Worm (Caenorhabditis elegans): Measurements from ENCODE around the gene T04C4.3.
"Not testable (repeated sequence)": the region's sequence is repeated elsewhere in the genome, so short reads cannot be mapped to it uniquely, and the experiment has no call there.

T04C4.3 gene

DNA sequence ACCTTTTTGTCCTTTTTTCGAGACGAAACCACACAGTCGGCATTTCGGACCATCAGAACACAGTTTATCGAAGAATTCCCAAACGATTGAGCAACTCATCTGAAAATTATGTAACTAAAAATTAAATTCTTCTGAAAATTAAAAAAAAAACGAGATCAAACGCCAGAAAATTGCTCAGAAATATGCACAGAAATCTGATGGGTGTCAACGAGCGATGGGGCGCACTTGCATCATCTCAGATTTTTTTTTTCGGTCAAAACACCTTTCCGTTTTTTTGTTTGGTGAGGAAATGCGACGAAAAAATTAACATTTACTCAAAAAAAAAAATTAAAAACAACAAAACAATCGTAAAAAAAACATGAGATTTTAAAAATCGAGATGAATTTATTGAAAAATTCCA lies at the start of gene T04C4.3:
T04C4.3 (minus strand) TSS at position 101 of the 400 bp plus-strand sequence.
- not testable (repeated sequence) for TF ChIP-seq unc-120 (tag; optimal IDR thresholded peaks at IDR 0.05; ENCODE audit: poor library complexity, severe bottlenecking); unc-62 (GFP tag; optimal IDR thresholded peaks at IDR 0.05); tbx-8 (GFP tag; optimal IDR thresholded peaks at IDR 0.05)

ce11 chrIV:2263564-2263963 lies 46.9 kb upstream of the T04C4.3 start, which contains the start of gene famp-1:
TSS of gene famp-1 (minus strand) at chrIV:2263664.
- no peak for TF ChIP-seq bed-3 (GFP tag; optimal IDR thresholded peaks at IDR 0.05)
- TF ChIP-seq ham-2 (GFP tag; optimal IDR thresholded peaks at IDR 0.05), result no peak
- no peak for TF ChIP-seq snpc-4 (tag; optimal IDR thresholded peaks at IDR 0.05)

DNA sequence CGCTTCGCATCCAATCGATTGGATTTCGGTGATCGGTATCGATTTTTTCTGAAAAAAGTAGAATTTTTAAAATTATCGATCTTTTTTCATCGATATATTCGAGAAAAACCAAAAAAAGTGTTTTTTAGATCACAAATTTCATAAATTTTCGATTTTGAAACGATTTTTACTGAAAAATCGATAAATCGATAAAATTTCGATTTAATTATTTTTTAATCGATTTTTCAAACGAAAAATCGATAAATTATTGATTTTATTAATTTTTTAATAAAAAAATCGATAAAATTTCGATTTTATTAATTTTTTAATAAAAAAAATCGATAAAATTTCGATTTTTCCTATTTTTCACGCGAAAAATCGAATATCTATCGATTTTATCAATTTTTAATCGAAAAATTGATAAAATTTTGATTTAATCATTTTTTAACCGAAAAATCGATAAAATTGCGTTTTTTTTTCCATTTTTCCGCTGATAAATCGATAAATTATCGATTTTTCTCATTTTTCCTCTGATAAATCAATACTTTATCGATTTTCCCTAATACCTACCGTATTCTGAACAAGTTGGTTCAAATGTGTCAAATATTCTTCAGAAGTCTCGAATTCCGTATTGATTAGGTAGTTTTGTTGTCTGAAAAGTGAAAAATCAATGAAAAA lies 36.9 kb upstream of the T04C4.3 start:
- no peak for TF ChIP-seq lin-13 (tag; optimal IDR thresholded peaks at IDR 0.05)

DNA sequence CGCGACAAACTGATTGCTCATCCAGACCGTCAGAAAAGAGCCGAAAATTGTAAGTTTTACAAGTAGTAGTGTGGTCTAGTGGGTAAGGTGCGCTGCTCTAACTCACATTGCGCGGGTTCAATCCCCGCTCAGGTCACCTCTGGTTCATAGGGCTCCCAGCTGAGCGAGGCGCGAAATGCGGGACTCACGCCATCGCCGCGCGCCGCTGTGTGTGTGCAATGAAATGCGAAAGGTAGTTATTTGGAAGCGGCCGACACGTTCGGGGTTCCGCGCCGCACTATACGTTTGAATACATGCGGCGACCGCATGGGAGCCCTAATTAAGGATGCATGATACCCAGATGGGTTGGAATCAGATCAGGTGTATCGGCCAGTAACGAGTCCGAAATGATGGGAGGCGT lies 29.5 kb upstream of the T04C4.3 start:
- TF ChIP-seq tbx-8 (GFP tag; optimal IDR thresholded peaks at IDR 0.05), result no peak

DNA sequence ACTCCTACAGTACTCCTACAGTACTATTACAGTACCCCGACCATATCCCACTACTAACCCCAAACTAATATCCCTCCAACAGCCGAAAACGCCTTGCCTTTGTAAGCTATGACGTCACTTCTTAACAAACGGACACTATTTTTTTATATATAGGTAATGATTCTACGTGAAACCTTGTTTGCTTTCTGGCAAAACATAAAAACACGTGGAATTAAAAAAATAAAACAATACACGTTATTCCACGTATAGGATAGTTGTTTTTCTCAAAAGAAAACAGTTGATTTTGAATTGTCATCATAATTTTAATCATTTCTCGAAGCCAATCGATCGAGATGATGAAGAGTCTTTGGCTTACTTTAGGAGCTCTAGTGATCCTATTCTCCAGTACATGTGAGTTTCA lies 28.9 kb upstream of the T04C4.3 start, which contains the start of gene M70.1:
M70.1 (plus strand) TSS at position 301 of the 400 bp plus-strand sequence.
- TF ChIP-seq nhr-2 (tag; optimal IDR thresholded peaks at IDR 0.05); elt-1 (tag; optimal IDR thresholded peaks at IDR 0.05; ENCODE audit: borderline replicate concordance, insufficient read depth); ceh-43 (GFP tag; optimal IDR thresholded peaks at IDR 0.05): not testable (repeated sequence)

DNA sequence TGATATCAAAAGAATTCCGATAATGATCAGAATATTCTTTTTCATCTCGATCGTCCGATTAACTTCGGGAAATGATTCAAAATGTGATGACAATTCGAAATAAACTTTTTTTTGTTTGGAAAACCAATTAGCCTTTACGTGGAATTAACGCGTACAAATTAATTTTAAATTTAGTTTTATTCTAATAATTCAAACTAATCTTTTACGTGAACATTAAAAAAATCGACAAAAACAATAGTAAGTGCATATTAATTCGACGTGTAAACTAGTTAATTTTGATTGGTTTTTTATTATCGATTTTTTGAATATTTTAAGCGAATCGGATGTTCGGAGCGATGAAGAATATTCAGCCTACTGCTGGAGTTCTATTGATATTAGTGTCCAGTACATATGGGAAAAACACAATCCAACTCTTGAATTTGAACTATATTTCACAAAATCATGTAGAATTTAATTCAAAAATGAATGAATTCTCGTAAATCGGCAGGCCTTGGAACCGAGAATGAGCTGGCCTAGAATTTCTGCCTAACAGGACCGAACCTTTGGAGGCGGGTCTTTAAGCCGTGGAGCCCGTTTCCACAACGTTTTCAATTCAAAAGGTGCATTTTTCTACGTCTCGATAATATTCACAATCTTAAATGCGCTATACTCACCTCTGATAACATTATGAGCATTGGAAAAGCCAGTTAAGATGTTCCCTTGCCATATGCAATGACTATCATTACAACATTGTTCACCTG lies 25.9 kb upstream of the T04C4.3 start, which contains the start of the genes M70.3 and M70.2:
M70.3 (minus strand) TSS at position 101 of the 740 bp plus-strand sequence.
M70.2 (plus strand) TSS at position 690 of the 740 bp plus-strand sequence.
- no peak for TF ChIP-seq blmp-1 (tag; optimal IDR thresholded peaks at IDR 0.05)
- no peak for TF ChIP-seq nhr-12 (tag; optimal IDR thresholded peaks at IDR 0.05)
- no peak for TF ChIP-seq lsy-2 (tag; optimal IDR thresholded peaks at IDR 0.05)
- no peak for TF ChIP-seq mab-5 (tag; optimal IDR thresholded peaks at IDR 0.05)
- no peak for TF ChIP-seq flh-1 (GFP tag; optimal IDR thresholded peaks at IDR 0.05)
- TF ChIP-seq sem-2 (GFP tag; optimal IDR thresholded peaks at IDR 0.05), result no peak
- TF ChIP-seq tbx-8 (GFP tag; optimal IDR thresholded peaks at IDR 0.05), result no peak
- no peak for TF ChIP-seq elt-1 (tag; optimal IDR thresholded peaks at IDR 0.05; ENCODE audit: borderline replicate concordance, insufficient read depth)
- TF ChIP-seq nhr-28 (tag; optimal IDR thresholded peaks at IDR 0.05), result no peak
- TF ChIP-seq pha-4 (tag; optimal IDR thresholded peaks at IDR 0.05), result no peak
- no peak for TF ChIP-seq ceh-39 (tag; optimal IDR thresholded peaks at IDR 0.05)

DNA sequence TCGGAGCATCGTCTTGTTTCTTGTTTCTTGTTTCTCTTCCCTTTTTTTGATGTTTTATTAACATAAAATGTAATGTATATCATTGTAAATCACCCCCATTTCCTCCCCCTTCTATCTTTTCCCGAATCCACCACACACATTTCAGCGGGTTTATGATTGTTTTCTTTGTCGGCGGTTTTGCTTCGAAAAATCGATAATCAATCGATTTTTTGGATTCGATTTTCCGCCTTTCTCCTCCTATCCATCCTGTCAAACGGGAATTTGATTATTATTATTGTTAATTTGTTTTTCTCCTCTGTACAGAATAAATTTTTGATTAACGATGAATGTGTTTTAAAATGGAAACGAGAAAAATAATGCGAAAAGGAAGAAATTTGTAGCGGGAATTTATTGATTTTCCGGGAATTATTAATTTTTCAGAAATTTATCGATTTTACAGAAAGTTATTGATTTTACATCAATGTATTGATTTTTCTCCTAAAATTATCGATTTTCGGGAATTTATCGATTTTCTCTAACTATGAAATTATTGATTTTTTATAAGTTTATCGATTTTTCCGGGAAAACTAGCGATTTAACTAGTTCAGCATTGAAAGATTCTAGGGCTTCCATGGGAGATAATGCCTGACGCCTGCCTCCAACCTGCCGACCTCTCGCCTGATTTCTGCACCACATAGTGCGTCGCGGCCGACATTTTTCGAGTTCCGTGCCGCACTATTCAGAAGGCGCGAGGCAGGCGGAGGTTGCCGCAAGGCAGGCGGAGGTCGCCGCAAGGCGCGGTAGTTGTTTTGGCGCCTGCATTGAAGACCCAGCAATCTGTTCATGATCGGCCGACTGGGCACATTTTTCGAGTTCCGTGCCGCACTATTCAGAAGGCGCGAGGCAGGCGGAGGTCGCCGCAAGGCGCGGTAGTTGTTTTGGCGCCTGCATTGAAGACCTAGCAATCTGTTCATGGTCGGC lies 20.3 kb upstream of the T04C4.3 start:
- no peak for TF ChIP-seq elt-1 (tag; optimal IDR thresholded peaks at IDR 0.05; ENCODE audit: borderline replicate concordance, insufficient read depth)
- no peak for TF ChIP-seq ham-2 (GFP tag; optimal IDR thresholded peaks at IDR 0.05)
- TF ChIP-seq hlh-1 (tag; optimal IDR thresholded peaks at IDR 0.05), result no peak
- no peak for TF ChIP-seq lsy-2 (tag; optimal IDR thresholded peaks at IDR 0.05)
- TF ChIP-seq sem-2 (GFP tag; optimal IDR thresholded peaks at IDR 0.05), result no peak

DNA sequence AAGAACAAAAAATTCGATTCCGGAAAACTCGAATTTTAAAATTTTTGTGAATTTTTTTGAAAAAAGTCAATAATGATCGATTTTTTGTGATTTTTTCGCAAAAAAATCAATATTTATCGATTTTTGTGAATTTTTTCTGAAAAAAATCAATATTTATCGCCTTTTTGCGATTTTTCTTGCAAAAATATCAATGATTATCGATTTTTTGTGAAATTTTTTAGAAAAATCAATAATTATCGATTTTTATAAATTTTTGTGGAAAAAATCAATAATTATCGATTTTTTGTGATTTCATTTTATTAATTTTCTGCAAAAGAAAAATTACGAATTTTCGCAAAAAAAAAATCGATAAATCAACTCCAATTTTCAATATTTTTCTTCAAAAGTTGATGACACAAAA lies 19.3 kb upstream of the T04C4.3 start:
- TF ChIP-seq snpc-4 (tag; optimal IDR thresholded peaks at IDR 0.05) (no peak), ceh-39 (tag; optimal IDR thresholded peaks at IDR 0.05) (no peak), lin-13 (tag; optimal IDR thresholded peaks at IDR 0.05) (no peak), nhr-237 (tag; optimal IDR thresholded peaks at IDR 0.05) (no peak), bed-3 (GFP tag; optimal IDR thresholded peaks at IDR 0.05) (no peak), unc-62 (GFP tag; optimal IDR thresholded peaks at IDR 0.05) (no peak), tbx-8 (GFP tag; optimal IDR thresholded peaks at IDR 0.05) (no peak), ceh-83 (GFP tag; optimal IDR thresholded peaks at IDR 0.05) (no peak), sptf-1 (tag; optimal IDR thresholded peaks at IDR 0.05) (no peak), unc-120 (tag; optimal IDR thresholded peaks at IDR 0.05; ENCODE audit: poor library complexity, severe bottlenecking) (no peak), unc-39 (tag; optimal IDR thresholded peaks at IDR 0.05) (no peak), nhr-12 (tag; optimal IDR thresholded peaks at IDR 0.05) (no peak), ztf-11 (tag; optimal IDR thresholded peaks at IDR 0.05) (no peak), hlh-1 (tag; optimal IDR thresholded peaks at IDR 0.05) (no peak), drap-1 (GFP tag; optimal IDR thresholded peaks at IDR 0.05) (no peak), blmp-1 (tag; optimal IDR thresholded peaks at IDR 0.05) (no peak), lsy-2 (tag; optimal IDR thresholded peaks at IDR 0.05) (no peak), nhr-76 (tag; optimal IDR thresholded peaks at IDR 0.05) (no peak), lin-32 (GFP tag; optimal IDR thresholded peaks at IDR 0.05) (no peak)

Data from whole organism, mixed stage, embryonic.